Fruit fly (Drosophila melanogaster) whole organism: ENCODE data around the gene orb2.

Experiments used
- CG8478 ChIP-seq: fragments of >200 bp; optimal IDR thresholded peaks from 2 replicates; lab custom pipeline; 2018; ENCODE audit warnings: inconsistent platforms
- Dll ChIP-seq: fragments of >200 bp; optimal IDR thresholded peaks from 2 replicates; lab custom pipeline; 2017
- EcR ChIP-seq, 2 experiments: fragments of >200 bp; optimal IDR thresholded peaks; 2 replicates each; lab custom pipeline; 2017; ENCODE audit warnings: missing biosample characterization in 2 of 2, missing genetic modification characterization in 2 of 2, missing genetic modification reagents in 2 of 2
- pan ChIP-seq: fragments of >200 bp; optimal IDR thresholded peaks from 2 replicates; lab custom pipeline; 2017
- psq ChIP-seq: fragments of >200 bp; optimal IDR thresholded peaks from 2 replicates; lab custom pipeline; 2017
- usp ChIP-seq: fragments of >200 bp; optimal IDR thresholded peaks from 2 replicates; lab custom pipeline; 2017; ENCODE audit warnings: missing biosample characterization, missing genetic modification characterization, mixed read lengths

Gene orb2

dm6 chr3L:8982044-8982443, 27.8 kb upstream of the orb2 start:
- TF ChIP-seq EcR (GFP tag; optimal IDR thresholded peaks at IDR 0.05; lab: Kevin White, UChicago) (no peak), usp (no peak), psq (lab: Kevin White, UChicago) (no peak), pan (no peak), Dll (lab: Kevin White, UChicago) (no peak), CG8478 (lab: Kevin White, UChicago) (no peak)

dm6 chr3L:8981495-8981894, 27.2 kb upstream of the orb2 start, which contains the start of gene CG13314:
Gene CG13314, plus strand, starts transcription at chr3L:8981795.
- TF ChIP-seq CG8478 (lab: Kevin White, UChicago) = no peak
- no peak for TF ChIP-seq usp
- no peak for TF ChIP-seq pan

dm6 chr3L:8979780-8980179, 25.5 kb upstream of the orb2 start, which contains the start of gene CG5644:
Gene CG5644, minus strand, starts transcription at chr3L:8979880.
- no peak for TF ChIP-seq CG8478 (lab: Kevin White, UChicago)
- no peak for TF ChIP-seq psq (lab: Kevin White, UChicago)
- TF ChIP-seq Dll (lab: Kevin White, UChicago) = no peak
- TF ChIP-seq EcR (GFP tag; optimal IDR thresholded peaks at IDR 0.05; lab: Kevin White, UChicago) = no peak

- no peak for TF ChIP-seq EcR (GFP tag; optimal IDR thresholded peaks at IDR 0.05; lab: Kevin White, UChicago)
- peak; percentile 54 for TF ChIP-seq Dll (lab: Kevin White, UChicago)
Observed at dm6 chr3L:8978678-8979413, 24.6 kb upstream of the orb2 start.

dm6 chr3L:8974478-8975477, 20.5 kb upstream of the orb2 start, which contains the start of the genes pix and Srp68:
Gene pix, minus strand, starts transcription at chr3L:8974765.
Gene Srp68, plus strand, starts transcription at chr3L:8975046.
- TF ChIP-seq usp = no peak
- TF ChIP-seq CG8478 (lab: Kevin White, UChicago) = no peak
- TF ChIP-seq psq (lab: Kevin White, UChicago) = no peak
- no peak for TF ChIP-seq Dll (lab: Kevin White, UChicago)
- TF ChIP-seq EcR (GFP tag; optimal IDR thresholded peaks at IDR 0.05; lab: Kevin White, UChicago) = no peak
- no peak for TF ChIP-seq pan

- TF ChIP-seq CG8478 (lab: Kevin White, UChicago) (no peak), EcR (GFP tag; optimal IDR thresholded peaks at IDR 0.05; lab: Kevin White, UChicago) (no peak), usp (no peak), psq (lab: Kevin White, UChicago) (no peak), Dll (lab: Kevin White, UChicago) (no peak), pan (no peak)
Observed at dm6 chr3L:8968437-8968836, 14.2 kb upstream of the orb2 start, which contains the start of gene CG5026. Gene CG5026, plus strand, starts transcription at chr3L:8968528.

- TF ChIP-seq pan = no peak
- TF ChIP-seq psq (lab: Kevin White, UChicago) = no peak
- TF ChIP-seq Dll (lab: Kevin White, UChicago) = no peak
- no peak for TF ChIP-seq CG8478 (lab: Kevin White, UChicago)
- no peak for TF ChIP-seq usp
- TF ChIP-seq EcR (GFP tag; optimal IDR thresholded peaks at IDR 0.05; lab: Kevin White, UChicago) = no peak
Observed at dm6 chr3L:8966324-8967011, 12.2 kb upstream of the orb2 start, which contains the start of the genes CG5653 and CG5021. Gene CG5653, minus strand, starts transcription at chr3L:8966374. Gene CG5021, plus strand, starts transcription at chr3L:8966829.

- TF ChIP-seq pan = no peak
- no peak for TF ChIP-seq Dll (lab: Kevin White, UChicago)
- no peak for TF ChIP-seq usp
- TF ChIP-seq psq (lab: Kevin White, UChicago) = no peak
- no peak for TF ChIP-seq EcR (GFP tag; optimal IDR thresholded peaks at IDR 0.05; lab: Kevin White, UChicago)
- no peak for TF ChIP-seq CG8478 (lab: Kevin White, UChicago)
Observed at dm6 chr3L:8964458-8964857, 10.2 kb upstream of the orb2 start, which contains the start of gene ValRS-m. Gene ValRS-m, minus strand, starts transcription at chr3L:8964769.

dm6 chr3L:8958557-8958956, 4.3 kb upstream of the orb2 start, which contains the start of gene CG13313:
Gene CG13313, plus strand, starts transcription at chr3L:8958857.
- TF ChIP-seq Dll (lab: Kevin White, UChicago) = no peak
- no peak for TF ChIP-seq CG8478 (lab: Kevin White, UChicago)
- TF ChIP-seq psq (lab: Kevin White, UChicago) = no peak
- TF ChIP-seq pan = no peak

- TF ChIP-seq EcR (GFP tag; optimal IDR thresholded peaks at IDR 0.05; lab: Kevin White, UChicago) = no peak
- TF ChIP-seq pan = no peak
- no peak for TF ChIP-seq CG8478 (lab: Kevin White, UChicago)
- TF ChIP-seq Dll (lab: Kevin White, UChicago) = no peak
- no peak for TF ChIP-seq psq (lab: Kevin White, UChicago)
- no peak for TF ChIP-seq usp
Observed at dm6 chr3L:8956669-8957068, 2.4 kb upstream of the orb2 start, which contains the start of gene mRpL12. Gene mRpL12, plus strand, starts transcription at chr3L:8956791.

dm6 chr3L:8955199-8955598, 936 bp upstream of the orb2 start:
- TF ChIP-seq psq (lab: Kevin White, UChicago) (no peak), EcR (GFP tag; optimal IDR thresholded peaks at IDR 0.05; lab: Kevin White, UChicago) (no peak), Dll (lab: Kevin White, UChicago) (peak; percentile 38), usp (no peak)
